Worm (Caenorhabditis elegans) whole organism, mixed stage, embryonic: ENCODE data around the gene T16G12.10.

Source experiments
- bed-3 ChIP-seq: fragments of 200-800 bp; sonication (Bioruptor generic); optimal IDR thresholded peaks from 3 replicates; lab custom pipeline; 2018; ENCODE audit warnings: mild to moderate bottlenecking, missing genetic modification characterization, moderate library complexity, missing compliant biosample characterization
- ces-1 ChIP-seq: fragments of 150-350 bp; optimal IDR thresholded peaks from 2 replicates; lab custom pipeline; 2014; ENCODE audit warnings: missing biosample characterization, missing genetic modification reagents, missing genetic modification characterization
- mep-1 ChIP-seq: fragments of 150-350 bp; optimal IDR thresholded peaks from 2 replicates; lab custom pipeline; 2017; ENCODE audit warnings: missing biosample characterization, missing genetic modification reagents, missing genetic modification characterization, inconsistent platforms
- nhr-28 ChIP-seq: fragments of 150-350 bp; optimal IDR thresholded peaks from 2 replicates; lab custom pipeline; 2014; ENCODE audit warnings: missing biosample characterization, missing genetic modification characterization
- pha-4 ChIP-seq: fragments of 150-350 bp; optimal IDR thresholded peaks from 2 replicates; lab custom pipeline; 2018; ENCODE audit warnings: missing biosample characterization, missing genetic modification reagents, missing genetic modification characterization
- snpc-4 ChIP-seq: fragments of 150-350 bp; optimal IDR thresholded peaks from 2 replicates; lab custom pipeline; 2014; ENCODE audit warnings: missing biosample characterization, missing genetic modification characterization
- unc-62 ChIP-seq: fragments of 150-350 bp; optimal IDR thresholded peaks from 2 replicates; lab custom pipeline; 2014; ENCODE audit warnings: missing biosample characterization, missing genetic modification reagents, missing genetic modification characterization
- zip-8 ChIP-seq: fragments of 150-350 bp; optimal IDR thresholded peaks from 2 replicates; lab custom pipeline; 2014; ENCODE audit warnings: missing biosample characterization, missing genetic modification characterization
- ztf-11 ChIP-seq: fragments of 150-350 bp; optimal IDR thresholded peaks from 2 replicates; lab custom pipeline; 2014; ENCODE audit warnings: missing biosample characterization, missing genetic modification characterization

- TF ChIP-seq ztf-11 (no peak), unc-62 (no peak), pha-4 (tag; lab: Kevin White, UChicago) (no peak), mep-1 (tag; lab: Kevin White, UChicago) (no peak), snpc-4 (tag; lab: Kevin White, UChicago) (no peak), nhr-28 (tag; lab: Kevin White, UChicago) (no peak), bed-3 (GFP tag; lab: Kevin White, UChicago) (no peak), zip-8 (tag; lab: Kevin White, UChicago) (no peak), ces-1 (GFP tag; lab: Kevin White, UChicago) (no peak)
Measured at ce11 chrIII:10078151-10078550, 22.2 kb upstream of the T16G12.10 start, which contains the start of gene T16G12.9.
